Fruit fly (Drosophila melanogaster): ENCODE measurements around the gene PrBP.

Gene PrBP

DNA sequence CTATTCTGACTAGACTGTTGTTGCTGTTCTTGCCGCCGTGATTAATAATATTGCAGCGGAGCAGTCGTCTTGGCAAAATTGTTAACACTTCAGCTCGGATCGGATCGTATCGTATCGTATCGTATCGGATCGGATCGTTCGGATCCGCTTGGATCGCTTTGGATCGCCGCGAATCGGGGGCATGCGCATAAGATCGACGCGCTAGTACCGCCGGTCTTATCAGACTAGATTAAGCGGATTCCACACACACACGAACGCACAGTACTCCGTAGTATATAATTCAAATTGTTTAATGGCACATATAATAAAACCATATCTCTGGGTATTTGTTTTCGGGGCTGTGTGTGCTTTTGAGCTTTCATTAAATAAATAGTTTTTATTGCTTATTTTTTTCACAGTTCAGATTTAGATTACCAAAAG lies 14.2 kb upstream of the PrBP start (continued):
- no peak for TF ChIP-seq Neu2 (GFP tag; optimal IDR thresholded peaks at IDR 0.05; ENCODE audit: borderline replicate concordance)
- TF ChIP-seq trem (tag; optimal IDR thresholded peaks at IDR 0.05), result no peak
- TF ChIP-seq abd-A (tag; optimal IDR thresholded peaks at IDR 0.05), result peak; percentile 43
- TF ChIP-seq CG17829 (tag; optimal IDR thresholded peaks at IDR 0.05), result no peak
- no peak for TF ChIP-seq CG1647 (GFP tag; optimal IDR thresholded peaks at IDR 0.05)
- TF ChIP-seq yki (optimal IDR thresholded peaks at IDR 0.05), result no peak
- TF ChIP-seq tap (tag; optimal IDR thresholded peaks at IDR 0.05), result peak; percentile 67
- peak; percentile 79 for TF ChIP-seq ci (GFP tag; IDR thresholded peaks at IDR 0.05)
- peak; percentile 71 for TF ChIP-seq CG8924 (tag; optimal IDR thresholded peaks at IDR 0.05)
- peak; percentile 61 for TF ChIP-seq unpg (GFP tag; optimal IDR thresholded peaks at IDR 0.05)
- TF ChIP-seq so (GFP tag; IDR thresholded peaks at IDR 0.05), result peak; percentile 25; the same call in 1 of the 3 replicates
- 0 out of 3 replicates have a peak, but pooled peaks have one; percentile 16 for TF ChIP-seq zfh1 (GFP tag; IDR thresholded peaks at IDR 0.05)
- TF ChIP-seq HLH54F (GFP tag; optimal IDR thresholded peaks at IDR 0.05), result no peak
- TF ChIP-seq ro (GFP tag; IDR thresholded peaks at IDR 0.05), result no peak
- TF ChIP-seq Dad (GFP tag; optimal IDR thresholded peaks at IDR 0.05), result no peak
- peak; percentile 67 for TF ChIP-seq odd (GFP tag; optimal IDR thresholded peaks at IDR 0.05)
- TF ChIP-seq onecut (GFP tag; IDR thresholded peaks at IDR 0.05), result peak; percentile 43; the same call in 1 of the 2 replicates
- TF ChIP-seq jigr1 (GFP tag; IDR thresholded peaks at IDR 0.05), result no peak
- TF ChIP-seq Fer3 (tag; optimal IDR thresholded peaks at IDR 0.05), result peak; percentile 55
- peak; percentile 18 for TF ChIP-seq kah (GFP tag; optimal IDR thresholded peaks at IDR 0.05)
- TF ChIP-seq CG10147 (GFP tag; optimal IDR thresholded peaks at IDR 0.05), result peak; percentile 19
- TF ChIP-seq CG6689 (GFP tag; IDR thresholded peaks at IDR 0.05), result 0 out of 2 replicates have a peak, but pooled peaks have one; percentile 12
- TF ChIP-seq pzg (GFP tag; optimal IDR thresholded peaks at IDR 0.05), result no peak
- peak; percentile 75 for TF ChIP-seq sqz (GFP tag; optimal IDR thresholded peaks at IDR 0.05)
- TF ChIP-seq CG12659 (GFP tag; optimal IDR thresholded peaks at IDR 0.05), result peak; percentile 49
- peak in 1 of 2 experiments; percentile 57 for TF ChIP-seq Pdp1 (GFP tag; optimal IDR thresholded peaks at IDR 0.05)
- no peak for TF ChIP-seq ssp (GFP tag; IDR thresholded peaks at IDR 0.05)
- no peak for TF ChIP-seq Trl (optimal IDR thresholded peaks at IDR 0.05)
- TF ChIP-seq Trl (GFP tag; optimal IDR thresholded peaks at IDR 0.05), result peak; percentile 1
- peak; percentile 35 for TF ChIP-seq CG9727 (GFP tag; optimal IDR thresholded peaks at IDR 0.05)
- TF ChIP-seq PHDP (tag; optimal IDR thresholded peaks at IDR 0.05), result peak; percentile 71
- peak; percentile 52 for TF ChIP-seq CG1603 (tag; optimal IDR thresholded peaks at IDR 0.05)
- TF ChIP-seq run (tag; optimal IDR thresholded peaks at IDR 0.05), result no peak
- TF ChIP-seq CG12071 (GFP tag; optimal IDR thresholded peaks at IDR 0.05), result peak; percentile 80
- no peak for TF ChIP-seq bigmax (GFP tag; optimal IDR thresholded peaks at IDR 0.05)
- peak; percentile 21 for TF ChIP-seq gro (GFP tag; optimal IDR thresholded peaks at IDR 0.05)
- TF ChIP-seq kni (GFP tag; optimal IDR thresholded peaks at IDR 0.05), result peak; percentile 47
- no peak for TF ChIP-seq CG1602 (GFP tag; optimal IDR thresholded peaks at IDR 0.05)
- no peak for TF ChIP-seq gce (GFP tag; IDR thresholded peaks at IDR 0.05)
- TF ChIP-seq dmrt99B (tag; optimal IDR thresholded peaks at IDR 0.05), result peak; percentile 19
- TF ChIP-seq esg (GFP tag; conservative IDR thresholded peaks at IDR 0.05), result no peak
- TF ChIP-seq CG8281 (tag; optimal IDR thresholded peaks at IDR 0.05), result no peak
- peak; percentile 39; the same call in 1 of the 2 replicates for TF ChIP-seq sob (GFP tag; IDR thresholded peaks at IDR 0.05)
- TF ChIP-seq seq (GFP tag; IDR thresholded peaks at IDR 0.05), result peak; percentile 51; the same call in 1 of the 2 replicates
- no peak for TF ChIP-seq CG6175 (GFP tag; IDR thresholded peaks at IDR 0.05)
- peak; percentile 27 for TF ChIP-seq CG12391 (tag; optimal IDR thresholded peaks at IDR 0.05)
- no peak for TF ChIP-seq Dbx (GFP tag; IDR thresholded peaks at IDR 0.05)
- TF ChIP-seq CG1832 (GFP tag; optimal IDR thresholded peaks at IDR 0.05), result no peak
- TF ChIP-seq grau (tag; optimal IDR thresholded peaks at IDR 0.05), result peak; percentile 35
- peak; percentile 81 for TF ChIP-seq salm (tag; optimal IDR thresholded peaks at IDR 0.05)
- peak; percentile 41 for TF ChIP-seq nau (GFP tag; optimal IDR thresholded peaks at IDR 0.05)
- no peak for TF ChIP-seq ttk (GFP tag; IDR thresholded peaks at IDR 0.05)

Measured in whole organism, embryonic.